Fruit fly (Drosophila melanogaster) whole organism, embryonic: ENCODE data around the gene CG42324.
A peak's percentile ranks its signal among the peaks of the same experiment; 100 is the strongest.

Experiments used
- Ada2b ChIP-seq: fragments of 200-800 bp; sonication (Bioruptor generic); IDR thresholded peaks from 2 replicates; pipeline ENCODE4 v1.3.6; 2022; ENCODE audit warnings: missing biosample characterization, missing genetic modification characterization
- Asciz ChIP-seq: fragments of 200-800 bp; sonication (Bioruptor generic); optimal IDR thresholded peaks from 2 replicates; lab custom pipeline; 2017; ENCODE audit warnings: missing biosample characterization, mild to moderate bottlenecking, missing genetic modification characterization, missing genetic modification reagents
- Atf6 ChIP-seq: fragments of 200-800 bp; sonication (Bioruptor generic); IDR thresholded peaks from 2 replicates; pipeline ENCODE4 v1.3.6; 2022; ENCODE audit warnings: missing biosample characterization, missing genetic modification characterization
- CG1024 ChIP-seq: fragments of 200-800 bp; sonication (Bioruptor generic); IDR thresholded peaks from 2 replicates; pipeline ENCODE4 v1.3.6; 2022; ENCODE audit warnings: missing biosample characterization, missing genetic modification characterization
- CG11085 ChIP-seq: fragments of 200-800 bp; sonication (Bioruptor generic); IDR thresholded peaks from 2 replicates; pipeline ENCODE4 v1.3.6; 2022; ENCODE audit warnings: missing biosample characterization, missing genetic modification characterization
- CG11093 ChIP-seq: fragments of 200-800 bp; sonication (Bioruptor generic); IDR thresholded peaks from 3 replicates; pipeline ENCODE4 v1.3.6; 2022; ENCODE audit warnings: missing biosample characterization, missing genetic modification characterization
- CG12104 ChIP-seq: fragments of 200-800 bp; sonication (Bioruptor generic); optimal IDR thresholded peaks from 3 replicates; lab custom pipeline; 2016; ENCODE audit warnings: missing biosample characterization, missing genetic modification characterization
- CG12744 ChIP-seq: fragments of 200-800 bp; sonication (Bioruptor generic); optimal IDR thresholded peaks from 2 replicates; lab custom pipeline; 2016; ENCODE audit warnings: missing biosample characterization, missing genetic modification characterization
- CG13424 ChIP-seq: fragments of 200-800 bp; sonication (Bioruptor generic); optimal IDR thresholded peaks from 2 replicates; lab custom pipeline; 2019; ENCODE audit warnings: missing biosample characterization, mild to moderate bottlenecking, missing genetic modification characterization, moderate library complexity
- CG13894 ChIP-seq: fragments of 200-800 bp; sonication (Bioruptor generic); optimal IDR thresholded peaks from 3 replicates; lab custom pipeline; 2018; ENCODE audit warnings: missing biosample characterization, mild to moderate bottlenecking, missing genetic modification characterization, moderate library complexity
- CG14050 ChIP-seq: fragments of 200-800 bp; sonication (Bioruptor generic); IDR thresholded peaks from 3 replicates; pipeline ENCODE4 v1.3.6; 2022; ENCODE audit warnings: missing biosample characterization, missing genetic modification characterization
- CG14667 ChIP-seq: fragments of 200-800 bp; sonication (Bioruptor generic); IDR thresholded peaks from 2 replicates; pipeline ENCODE4 v1.3.6; 2022; ENCODE audit warnings: missing biosample characterization, missing genetic modification characterization
- CG14710 ChIP-seq: fragments of 200-800 bp; sonication (Bioruptor generic); optimal IDR thresholded peaks from 3 replicates; lab custom pipeline; 2019; ENCODE audit warnings: missing biosample characterization, mild to moderate bottlenecking, missing genetic modification characterization, moderate library complexity
- CG1603 ChIP-seq: fragments of 200-800 bp; sonication (Bioruptor generic); optimal IDR thresholded peaks from 2 replicates; lab custom pipeline; 2019; ENCODE audit warnings: missing biosample characterization, mild to moderate bottlenecking, missing genetic modification characterization, moderate library complexity
- CG16779 ChIP-seq: fragments of 200-800 bp; sonication (Bioruptor generic); IDR thresholded peaks from 2 replicates; pipeline ENCODE4 v1.3.6; 2022; ENCODE audit warnings: missing biosample characterization, missing genetic modification characterization
- CG17328 ChIP-seq: fragments of 200-800 bp; sonication (Bioruptor generic); IDR thresholded peaks from 2 replicates; pipeline ENCODE4 v1.3.6; 2022; ENCODE audit warnings: missing biosample characterization, missing genetic modification characterization
- CG17359 ChIP-seq: fragments of 200-800 bp; sonication (Bioruptor generic); optimal IDR thresholded peaks from 3 replicates; lab custom pipeline; 2018; ENCODE audit warnings: missing biosample characterization, mild to moderate bottlenecking, missing genetic modification characterization, moderate library complexity
- CG17361 ChIP-seq: fragments of 200-800 bp; sonication (Bioruptor generic); IDR thresholded peaks from 3 replicates; pipeline ENCODE4 v1.3.6; 2022; ENCODE audit warnings: missing biosample characterization, missing genetic modification characterization
- CG18619 ChIP-seq: fragments of 200-800 bp; sonication (Bioruptor generic); optimal IDR thresholded peaks from 3 replicates; lab custom pipeline; 2017; ENCODE audit warnings: missing biosample characterization, mild to moderate bottlenecking, missing genetic modification characterization
- CG3065 ChIP-seq: fragments of 200-800 bp; sonication (Bioruptor generic); optimal IDR thresholded peaks from 2 replicates; lab custom pipeline; 2016; ENCODE audit warnings: missing biosample characterization, missing genetic modification characterization
- CG33557 ChIP-seq: fragments of 200-800 bp; sonication (Bioruptor generic); optimal IDR thresholded peaks from 2 replicates; lab custom pipeline; 2019; ENCODE audit warnings: missing biosample characterization, mild to moderate bottlenecking, missing genetic modification characterization, moderate library complexity
- CG7839 ChIP-seq: fragments of 200-800 bp; sonication (Bioruptor generic); optimal IDR thresholded peaks from 3 replicates; lab custom pipeline; 2018; ENCODE audit warnings: missing biosample characterization, mild to moderate bottlenecking, missing genetic modification characterization, moderate library complexity
- CkIIα-i1 ChIP-seq: fragments of 200-800 bp; sonication (Bioruptor generic); IDR thresholded peaks from 2 replicates; pipeline ENCODE4 v1.3.6; 2022; ENCODE audit warnings: missing biosample characterization, missing genetic modification characterization
- D19A ChIP-seq: fragments of 200-800 bp; optimal IDR thresholded peaks from 3 replicates; lab custom pipeline; 2019; ENCODE audit warnings: missing biosample characterization, mild to moderate bottlenecking, missing genetic modification characterization, moderate library complexity
- D19B ChIP-seq: fragments of 200-800 bp; sonication (Bioruptor generic); optimal IDR thresholded peaks from 2 replicates; lab custom pipeline; 2017; ENCODE audit warnings: missing biosample characterization, mild to moderate bottlenecking, missing genetic modification characterization
- Fer1 ChIP-seq: fragments of 200-800 bp; sonication (Bioruptor generic); optimal IDR thresholded peaks from 2 replicates; lab custom pipeline; 2017; ENCODE audit warnings: missing biosample characterization, mild to moderate bottlenecking, missing genetic modification characterization
- Hr39 ChIP-seq: fragments of >200 bp; optimal IDR thresholded peaks from 2 replicates; lab custom pipeline; 2017
- MESR4 ChIP-seq: fragments of 200-800 bp; sonication (Bioruptor generic); optimal IDR thresholded peaks from 2 replicates; lab custom pipeline; 2018; ENCODE audit warnings: missing biosample characterization, mild to moderate bottlenecking, missing genetic modification characterization, moderate library complexity
- MTF-1 ChIP-seq: fragments of 200-800 bp; sonication (Bioruptor generic); optimal IDR thresholded peaks from 2 replicates; lab custom pipeline; 2018; ENCODE audit warnings: missing biosample characterization, mild to moderate bottlenecking, missing genetic modification characterization, borderline replicate concordance
- Sox100B ChIP-seq: fragments of 200-800 bp; sonication (Bioruptor generic); optimal IDR thresholded peaks from 3 replicates; lab custom pipeline; 2018; ENCODE audit warnings: missing biosample characterization, mild to moderate bottlenecking, missing genetic modification characterization
- ap ChIP-seq: fragments of 200-800 bp; sonication (Bioruptor generic); IDR thresholded peaks from 2 replicates; pipeline ENCODE4 v1.3.6; 2022; ENCODE audit warnings: missing biosample characterization, missing genetic modification characterization
- dimm ChIP-seq: fragments of 200-800 bp; sonication (Bioruptor generic); IDR thresholded peaks from 2 replicates; pipeline ENCODE4 v1.3.6; 2022; ENCODE audit warnings: missing biosample characterization, missing genetic modification characterization
- ems ChIP-seq: fragments of 200-800 bp; sonication (Bioruptor generic); optimal IDR thresholded peaks from 3 replicates; lab custom pipeline; 2016; ENCODE audit warnings: missing biosample characterization, missing genetic modification characterization
- esg ChIP-seq: fragments of 200-800 bp; sonication (Bioruptor generic); conservative IDR thresholded peaks from 2 replicates; pipeline ENCODE4 v1.3.6; 2022; ENCODE audit warnings: missing biosample characterization, missing genetic modification characterization
- fd102C ChIP-seq: fragments of 200-800 bp; sonication (Bioruptor generic); optimal IDR thresholded peaks from 2 replicates; lab custom pipeline; 2018; ENCODE audit warnings: missing biosample characterization, mild to moderate bottlenecking, missing genetic modification characterization, moderate library complexity
- fd64A ChIP-seq: fragments of 200-800 bp; sonication (Bioruptor generic); optimal IDR thresholded peaks from 3 replicates; lab custom pipeline; 2018; ENCODE audit warnings: missing biosample characterization, mild to moderate bottlenecking, missing genetic modification characterization
- gt ChIP-seq: fragments of 200-800 bp; sonication (Bioruptor generic); IDR thresholded peaks from 2 replicates; pipeline ENCODE4 v1.3.6; 2022; ENCODE audit warnings: missing biosample characterization, missing genetic modification characterization
- knrl ChIP-seq: fragments of 200-800 bp; sonication (Bioruptor generic); IDR thresholded peaks from 3 replicates; pipeline ENCODE4 v1.3.6; 2022; ENCODE audit warnings: missing biosample characterization, missing genetic modification characterization; ENCODE audit not compliant: partially characterized antibody
- lbe ChIP-seq: fragments of 200-800 bp; sonication (Bioruptor generic); optimal IDR thresholded peaks from 2 replicates; lab custom pipeline; 2016; ENCODE audit warnings: missing biosample characterization, mild to moderate bottlenecking, missing genetic modification characterization
- nau ChIP-seq: fragments of 200-800 bp; sonication (Bioruptor generic); optimal IDR thresholded peaks from 3 replicates; lab custom pipeline; 2017; ENCODE audit warnings: missing biosample characterization, mild to moderate bottlenecking, missing genetic modification characterization, missing genetic modification reagents
- psq ChIP-seq: fragments of 200-800 bp; sonication (Bioruptor generic); optimal IDR thresholded peaks from 2 replicates; lab custom pipeline; 2017; ENCODE audit warnings: missing biosample characterization, missing genetic modification characterization
- sd ChIP-seq: fragments of 200-800 bp; sonication (Bioruptor generic); optimal IDR thresholded peaks from 3 replicates; lab custom pipeline; 2018; ENCODE audit warnings: missing biosample characterization, mild to moderate bottlenecking, missing genetic modification characterization, moderate library complexity
- sens ChIP-seq: fragments of 200-800 bp; sonication (Bioruptor generic); peaks from one replicate; lab custom pipeline; 2016; ENCODE audit warnings: missing biosample characterization, missing genetic modification characterization
- so ChIP-seq: fragments of 200-800 bp; sonication (Bioruptor generic); IDR thresholded peaks from 3 replicates; pipeline ENCODE4 v1.3.6; 2022; ENCODE audit warnings: missing biosample characterization, missing genetic modification characterization
- ssp ChIP-seq: fragments of 200-800 bp; sonication (Bioruptor generic); IDR thresholded peaks from 2 replicates; pipeline ENCODE4 v1.3.6; 2022; ENCODE audit warnings: missing biosample characterization, missing genetic modification characterization
- tll ChIP-seq, 2 experiments: fragments of 200-800 bp in 1 of 2; fragments of >200 bp in 1 of 2; sonication (Bioruptor generic) in 1 of 2; optimal IDR thresholded peaks; 2 replicates each; lab custom pipeline; 2017 to 2019; ENCODE audit warnings: missing biosample characterization in 2 of 2, missing genetic modification characterization in 2 of 2, mild to moderate bottlenecking in 1 of 2, moderate library complexity in 1 of 2
- tup ChIP-seq: fragments of 200-800 bp; sonication (Bioruptor generic); optimal IDR thresholded peaks from 2 replicates; lab custom pipeline; 2016; ENCODE audit warnings: missing biosample characterization, mild to moderate bottlenecking, missing genetic modification characterization, moderate library complexity
- vfl ChIP-seq: fragments of 200-800 bp; sonication (Bioruptor generic); optimal IDR thresholded peaks from 2 replicates; lab custom pipeline; 2016; ENCODE audit warnings: missing biosample characterization, missing genetic modification characterization
- wdn ChIP-seq: fragments of 200-800 bp; sonication (Bioruptor generic); IDR thresholded peaks from 2 replicates; pipeline ENCODE4 v1.3.6; 2022; ENCODE audit warnings: missing biosample characterization, missing genetic modification characterization
- zen ChIP-seq: fragments of 200-800 bp; sonication (Bioruptor generic); optimal IDR thresholded peaks from 3 replicates; lab custom pipeline; 2018; ENCODE audit warnings: missing biosample characterization, mild to moderate bottlenecking, missing genetic modification characterization, moderate library complexity
- zfh2 ChIP-seq: fragments of 200-800 bp; sonication (Bioruptor generic); optimal IDR thresholded peaks from 2 replicates; lab custom pipeline; 2016; ENCODE audit warnings: missing biosample characterization, missing genetic modification characterization

The CG42324 gene

dm6 chr3L:3517894-3518293 is 45.6 kb downstream of the CG42324 start (continued):
- TF ChIP-seq ems (GFP tag; lab: Kevin White, UChicago) (peak; percentile 53), sens (peak; percentile 95), Atf6 (peak; percentile 95), D19A (tag; lab: Kevin White, UChicago) (peak; percentile 83), CkIIα-i1 (GFP tag; lab: Robert Waterston, UW) (peak; percentile 78), MESR4 (GFP tag; lab: Kevin White, UChicago) (peak; percentile 16), ap (GFP tag; lab: Robert Waterston, UW) (peak; percentile 94), tup (GFP tag; lab: Kevin White, UChicago) (peak; percentile 74), CG7839 (tag; lab: Kevin White, UChicago) (peak; percentile 90), CG14050 (GFP tag; lab: Robert Waterston, UW) (peak; percentile 96), so (GFP tag; lab: Robert Waterston, UW) (peak; percentile 97), CG18619 (GFP tag; lab: Kevin White, UChicago) (peak; percentile 85), CG33557 (GFP tag; lab: Kevin White, UChicago) (peak; percentile 44), fd102C (GFP tag; lab: Kevin White, UChicago) (no peak), CG17328 (GFP tag; lab: Robert Waterston, UW) (peak; percentile 95), CG17361 (GFP tag; lab: Robert Waterston, UW) (peak; percentile 82), D19B (GFP tag; lab: Kevin White, UChicago) (peak; percentile 47), ssp (GFP tag; lab: Robert Waterston, UW) (peak; percentile 83), CG1603 (tag; lab: Kevin White, UChicago) (peak; percentile 89), CG17359 (tag; lab: Kevin White, UChicago) (peak; percentile 84), Asciz (GFP tag; lab: Kevin White, UChicago) (peak; percentile 68), knrl (0 out of 3 replicates have a peak, but pooled peaks have one; percentile 19), vfl (GFP tag; lab: Kevin White, UChicago) (peak; percentile 54), CG1024 (peak; percentile 86), CG14667 (peak; percentile 91), psq (GFP tag; lab: Kevin White, UChicago) (peak; percentile 47), CG11085 (GFP tag; lab: Robert Waterston, UW) (peak; percentile 78), Fer1 (peak; percentile 91), Ada2b (peak; percentile 97), CG13424 (tag; lab: Kevin White, UChicago) (peak; percentile 90), CG13894 (tag; lab: Kevin White, UChicago) (peak; percentile 66), zen (tag; lab: Kevin White, UChicago) (peak; percentile 71), lbe (GFP tag; lab: Kevin White, UChicago) (peak; percentile 82), dimm (GFP tag; lab: Robert Waterston, UW) (peak; percentile 92), esg (GFP tag; lab: Robert Waterston, UW) (peak; percentile 96), nau (GFP tag; lab: Kevin White, UChicago) (peak; percentile 83), gt (GFP tag; lab: Robert Waterston, UW) (peak; percentile 76), MTF-1 (GFP tag; lab: Kevin White, UChicago) (peak; percentile 66), wdn (GFP tag; lab: Robert Waterston, UW) (peak; percentile 90), CG12744 (GFP tag; lab: Kevin White, UChicago) (peak; percentile 85), zfh2 (GFP tag; lab: Kevin White, UChicago) (peak; percentile 91), CG16779 (GFP tag; lab: Robert Waterston, UW) (peak; percentile 79), CG3065 (peak; percentile 5), fd64A (peak; percentile 80), CG14710 (tag; lab: Kevin White, UChicago) (peak; percentile 70), Hr39 (lab: Kevin White, UChicago) (no peak), CG12104 (GFP tag; lab: Kevin White, UChicago) (peak; percentile 76), Sox100B (GFP tag; lab: Kevin White, UChicago) (peak; percentile 88), tll (GFP tag; optimal IDR thresholded peaks at IDR 0.05; lab: Kevin White, UChicago) (no peak), CG11093 (GFP tag; lab: Robert Waterston, UW) (peak; percentile 64; the same call in 1 of the 3 replicates), sd (tag; lab: Kevin White, UChicago) (peak; percentile 81)
